Worm (Caenorhabditis elegans): Measurements from ENCODE around the gene str-205.

Gene str-205

ce11 chrV:4889976-4890479 is 39.7 kb downstream of the str-205 start, which contains the start of gene T19H12.2:
Gene T19H12.2 (plus strand): TSS chrV:4890429.
- TF ChIP-seq lin-15B (tag; optimal IDR thresholded peaks at IDR 0.05): no peak
- no peak for TF ChIP-seq nhr-12 (tag; optimal IDR thresholded peaks at IDR 0.05)
- TF ChIP-seq aly-2 (tag; optimal IDR thresholded peaks at IDR 0.05): no peak

ce11 chrV:4889477-4889876 is 40.3 kb downstream of the str-205 start, which contains the start of gene ugt-12:
Gene ugt-12 (minus strand): TSS chrV:4889629.
- no peak for TF ChIP-seq nhr-77 (tag; optimal IDR thresholded peaks at IDR 0.05)
- TF ChIP-seq nhr-23 (tag; optimal IDR thresholded peaks at IDR 0.05): peak; percentile 35
- no peak for TF ChIP-seq sea-2 (GFP tag; optimal IDR thresholded peaks at IDR 0.05)
- peak; percentile 43 for TF ChIP-seq pqm-1 (tag; optimal IDR thresholded peaks at IDR 0.05)
- TF ChIP-seq pha-4 (tag; optimal IDR thresholded peaks at IDR 0.05): peak; percentile 39
- TF ChIP-seq elt-2 (tag; optimal IDR thresholded peaks at IDR 0.05): peak; percentile 71

ce11 chrV:4885372-4885771 is 44.4 kb downstream of the str-205 start, which contains the start of gene T19H12.3:
Gene T19H12.3 (plus strand): TSS chrV:4885672.
- TF ChIP-seq lsy-12 (tag; optimal IDR thresholded peaks at IDR 0.05) (no peak), pqm-1 (tag; optimal IDR thresholded peaks at IDR 0.05) (no peak), ztf-4 (tag; optimal IDR thresholded peaks at IDR 0.05) (no peak), unc-39 (tag; optimal IDR thresholded peaks at IDR 0.05) (no peak), zag-1 (tag; optimal IDR thresholded peaks at IDR 0.05) (no peak), elt-3 (tag; optimal IDR thresholded peaks at IDR 0.05) (no peak), eor-1 (tag; optimal IDR thresholded peaks at IDR 0.05) (no peak)

DNA sequence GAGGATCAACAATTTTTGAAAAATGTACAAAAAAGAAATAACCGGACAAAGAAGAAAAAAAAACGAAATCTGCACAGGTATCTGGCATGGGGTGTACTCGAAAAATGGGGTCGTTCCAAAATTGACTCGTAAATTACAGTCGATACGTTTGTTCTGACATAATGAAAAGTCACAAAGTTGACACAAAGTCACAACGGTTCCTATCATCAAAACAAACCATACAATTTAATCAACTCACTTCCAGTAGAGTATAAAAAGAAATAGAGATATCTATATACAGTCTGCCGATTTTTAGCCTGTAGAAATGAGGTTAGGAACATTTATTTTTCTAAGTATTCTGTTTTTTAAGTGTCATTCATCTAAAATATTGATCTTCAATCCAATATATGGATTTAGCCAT is 45.3 kb downstream of the str-205 start, which contains the start of gene T19H12.12:
T19H12.12 (plus strand) TSS at position 301 of the 400 bp plus-strand sequence.
- TF ChIP-seq nhr-43 (tag; optimal IDR thresholded peaks at IDR 0.05; ENCODE audit: poor library complexity, severe bottlenecking) (no peak), nhr-77 (tag; optimal IDR thresholded peaks at IDR 0.05) (no peak), pha-4 (tag; optimal IDR thresholded peaks at IDR 0.05) (no peak), ceh-16 (tag; optimal IDR thresholded peaks at IDR 0.05) (no peak), skn-1 (tag; optimal IDR thresholded peaks at IDR 0.05) (no peak), fkh-2 (tag; optimal IDR thresholded peaks at IDR 0.05) (no peak)

DNA sequence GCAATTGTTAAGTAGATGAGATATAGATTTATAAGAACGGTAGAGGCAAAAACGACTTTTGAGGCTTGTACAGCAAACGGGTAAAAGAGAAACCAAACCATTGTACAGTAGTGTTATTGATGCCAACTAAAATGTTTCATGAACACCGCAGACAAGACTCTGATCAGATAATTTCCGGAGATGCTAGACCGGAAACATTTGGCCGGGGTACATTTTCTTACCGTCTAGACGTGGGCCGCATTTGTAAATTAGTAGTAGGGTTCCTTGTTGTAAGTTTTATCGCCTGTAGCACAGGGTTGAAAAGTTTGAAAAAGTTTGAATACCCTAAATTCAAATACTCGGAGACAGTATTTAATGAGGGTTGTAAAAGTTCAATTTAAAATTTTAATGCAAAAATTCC is 48.4 kb downstream of the str-205 start, which contains the start of gene str-32:
str-32 (minus strand) TSS at position 101 of the 400 bp plus-strand sequence.
- TF ChIP-seq fkh-2 (tag; optimal IDR thresholded peaks at IDR 0.05) (no peak), lsy-12 (tag; optimal IDR thresholded peaks at IDR 0.05) (no peak), nhr-25 (tag; optimal IDR thresholded peaks at IDR 0.05) (no peak), nhr-76 (tag; optimal IDR thresholded peaks at IDR 0.05) (no peak), nhr-12 (tag; optimal IDR thresholded peaks at IDR 0.05) (no peak), aly-2 (tag; optimal IDR thresholded peaks at IDR 0.05) (no peak), ceh-82 (tag; optimal IDR thresholded peaks at IDR 0.05) (no peak)

DNA sequence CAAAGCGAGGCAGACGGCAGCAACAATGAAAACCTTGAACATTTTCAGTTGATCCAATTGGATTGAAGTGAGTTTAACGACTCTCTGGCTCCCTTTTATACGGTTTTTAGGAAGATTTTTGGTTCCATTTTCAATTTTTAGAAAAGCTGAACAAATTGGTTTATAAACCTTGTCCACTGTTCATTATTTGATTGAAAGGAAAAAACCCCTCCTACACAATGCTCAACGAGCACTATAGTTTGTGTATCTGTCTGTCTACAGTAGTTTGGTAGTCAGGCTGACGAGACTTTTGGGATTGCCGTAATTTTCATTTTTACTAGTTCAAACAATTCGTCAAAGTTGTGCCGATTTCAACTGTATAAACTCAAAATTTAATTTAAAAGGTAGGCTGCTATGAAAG is 50.5 kb downstream of the str-205 start, which contains the start of gene T19H12.15:
T19H12.15 (minus strand) TSS at position 101 of the 400 bp plus-strand sequence.
- TF ChIP-seq ztf-11 (tag; optimal IDR thresholded peaks at IDR 0.05): no peak
- no peak for TF ChIP-seq nhr-43 (tag; optimal IDR thresholded peaks at IDR 0.05; ENCODE audit: poor library complexity, severe bottlenecking)
- no peak for TF ChIP-seq skn-1 (tag; optimal IDR thresholded peaks at IDR 0.05)
- TF ChIP-seq ceh-9 (tag; optimal IDR thresholded peaks at IDR 0.05): no peak
- TF ChIP-seq nhr-23 (tag; optimal IDR thresholded peaks at IDR 0.05): no peak
- TF ChIP-seq pha-4 (tag; optimal IDR thresholded peaks at IDR 0.05): no peak
- no peak for TF ChIP-seq ceh-28 (tag; optimal IDR thresholded peaks at IDR 0.05)
- no peak for TF ChIP-seq fos-1 (tag; optimal IDR thresholded peaks at IDR 0.05)
- no peak for TF ChIP-seq nhr-76 (tag; optimal IDR thresholded peaks at IDR 0.05)
- TF ChIP-seq aly-2 (tag; optimal IDR thresholded peaks at IDR 0.05): no peak
- no peak for TF ChIP-seq elt-2 (tag; optimal IDR thresholded peaks at IDR 0.05)

Measured in whole organism, L3 larva.